Worm (Caenorhabditis elegans) whole organism, young adult: ENCODE measurements around the gene F18A12.7.

Source experiments
- ceh-40 ChIP-seq: fragments of 200-800 bp; sonication (Bioruptor generic); IDR thresholded peaks from 2 replicates; pipeline ENCODE4 v1.3.6; 2022; ENCODE audit warnings: missing genetic modification characterization, missing compliant biosample characterization
- ceh-79 ChIP-seq: sonication (generic microtip); optimal IDR thresholded peaks from 2 replicates; lab custom pipeline; 2017; ENCODE audit warnings: mild to moderate bottlenecking, missing genetic modification characterization, missing compliant biosample characterization
- him-1 ChIP-seq: sonication (generic microtip); optimal IDR thresholded peaks from 2 replicates; lab custom pipeline; 2016; ENCODE audit warnings: missing genotype, missing genetic modification reagents, missing genetic modification characterization, missing compliant biosample characterization
- hrde-1 ChIP-seq: sonication (generic microtip); optimal IDR thresholded peaks from 2 replicates; lab custom pipeline; 2016; ENCODE audit warnings: missing genetic modification characterization, mild to moderate bottlenecking, missing compliant biosample characterization, moderate library complexity, missing genotype, missing genetic modification reagents, borderline replicate concordance
- nfya-1 ChIP-seq: sonication (generic microtip); optimal IDR thresholded peaks from 2 replicates; lab custom pipeline; 2017; ENCODE audit warnings: antibody characterized with exemption, missing compliant biosample characterization, missing genetic modification characterization, borderline replicate concordance; ENCODE audit not compliant: insufficient read depth
- unc-62 ChIP-seq: fragments of 150-350 bp; optimal IDR thresholded peaks from 2 replicates; lab custom pipeline; 2014; ENCODE audit warnings: missing biosample characterization, missing genetic modification reagents, missing genetic modification characterization
- ztf-28 ChIP-seq: fragments of 200-800 bp; sonication (Bioruptor generic); IDR thresholded peaks from 2 replicates; pipeline ENCODE4 v1.3.6; 2022; ENCODE audit warnings: missing genetic modification reagents, missing genetic modification characterization, missing compliant biosample characterization

ce11 chrII:3434893-3435503 lies 20.7 kb upstream of the F18A12.7 start:
- no peak for TF ChIP-seq ceh-79 (tag; lab: Kevin White, UChicago)
- no peak for TF ChIP-seq hrde-1
- no peak for TF ChIP-seq unc-62
- no peak for TF ChIP-seq nfya-1 (tag; lab: Kevin White, UChicago)
- TF ChIP-seq ztf-28, result no peak
- no peak for TF ChIP-seq ceh-40 (GFP tag; lab: Robert Waterston, UW)
- no peak for TF ChIP-seq him-1 (tag; lab: Kevin White, UChicago)
